Fruit fly (Drosophila melanogaster) whole organism, prepupa: Measurements from ENCODE around the gene Pdxk.

Source experiments
- Blimp-1 ChIP-seq: fragments of 200-800 bp; sonication (Bioruptor generic); optimal IDR thresholded peaks from 3 replicates; lab custom pipeline; 2017; ENCODE audit warnings: missing biosample characterization, missing genetic modification characterization, mild to moderate bottlenecking, moderate library complexity, missing genetic modification reagents
- CG10631 ChIP-seq: fragments of 200-800 bp; sonication (Bioruptor generic); optimal IDR thresholded peaks from 2 replicates; lab custom pipeline; 2016; ENCODE audit warnings: missing biosample characterization, missing genetic modification characterization
- CG10669 ChIP-seq: fragments of 200-800 bp; sonication (Bioruptor generic); optimal IDR thresholded peaks from 3 replicates; lab custom pipeline; 2018; ENCODE audit warnings: missing biosample characterization, mild to moderate bottlenecking, missing genetic modification characterization, moderate library complexity
- CG11762 ChIP-seq: fragments of 200-800 bp; sonication (Bioruptor generic); optimal IDR thresholded peaks from 3 replicates; lab custom pipeline; 2016; ENCODE audit warnings: missing biosample characterization, missing genetic modification characterization; ENCODE audit not compliant: insufficient read depth
- CG11902 ChIP-seq: fragments of 200-800 bp; sonication (Bioruptor generic); optimal IDR thresholded peaks from 3 replicates; lab custom pipeline; 2016; ENCODE audit warnings: missing biosample characterization, missing genetic modification characterization
- CG1621 ChIP-seq: fragments of 200-800 bp; sonication (Bioruptor generic); optimal IDR thresholded peaks from 3 replicates; lab custom pipeline; 2018; ENCODE audit warnings: missing biosample characterization, mild to moderate bottlenecking, missing genetic modification characterization
- CG31627 ChIP-seq: fragments of 200-800 bp; sonication (Bioruptor generic); optimal IDR thresholded peaks from 3 replicates; lab custom pipeline; 2016; ENCODE audit warnings: missing biosample characterization, missing genetic modification characterization
- CG32006 ChIP-seq: fragments of 200-800 bp; sonication (Bioruptor generic); optimal IDR thresholded peaks from 3 replicates; lab custom pipeline; 2017; ENCODE audit warnings: missing biosample characterization, mild to moderate bottlenecking, missing genetic modification characterization
- CG34406 ChIP-seq: fragments of 200-800 bp; sonication (Bioruptor generic); optimal IDR thresholded peaks from 3 replicates; lab custom pipeline; 2016; ENCODE audit warnings: missing biosample characterization, missing genetic modification characterization
- CG3919 ChIP-seq: fragments of 200-800 bp; sonication (Bioruptor generic); optimal IDR thresholded peaks from 3 replicates; lab custom pipeline; 2016; ENCODE audit warnings: missing biosample characterization, missing genetic modification characterization
- CG4318 ChIP-seq: fragments of 200-800 bp; sonication (Bioruptor generic); optimal IDR thresholded peaks from 3 replicates; lab custom pipeline; 2017; ENCODE audit warnings: missing biosample characterization, mild to moderate bottlenecking, missing genetic modification characterization
- CG6163 ChIP-seq: fragments of 200-800 bp; sonication (Bioruptor generic); IDR thresholded peaks from 3 replicates; pipeline ENCODE4 v1.3.6; 2022; ENCODE audit warnings: missing biosample characterization, missing genetic modification characterization
- CG6276 ChIP-seq: fragments of 200-800 bp; sonication (Bioruptor generic); optimal IDR thresholded peaks from 2 replicates; lab custom pipeline; 2017; ENCODE audit warnings: missing biosample characterization, mild to moderate bottlenecking, missing genetic modification characterization
- CG6792 ChIP-seq: fragments of 200-800 bp; sonication (Bioruptor generic); optimal IDR thresholded peaks from 3 replicates; lab custom pipeline; 2016; ENCODE audit warnings: missing biosample characterization, missing genetic modification characterization
- CG6808 ChIP-seq: fragments of 200-800 bp; sonication (Bioruptor generic); optimal IDR thresholded peaks from 3 replicates; lab custom pipeline; 2017; ENCODE audit warnings: missing biosample characterization, missing genetic modification characterization, mild to moderate bottlenecking, moderate library complexity, missing genetic modification reagents
- CG6854 ChIP-seq: fragments of 200-800 bp; sonication (Bioruptor generic); optimal IDR thresholded peaks from 2 replicates; lab custom pipeline; 2017; ENCODE audit warnings: missing biosample characterization, mild to moderate bottlenecking, missing genetic modification characterization
- CG8119 ChIP-seq: fragments of 200-800 bp; sonication (Bioruptor generic); IDR thresholded peaks from 3 replicates; pipeline ENCODE4 v1.3.6; 2022; ENCODE audit warnings: missing biosample characterization, missing genetic modification characterization
- CG8319 ChIP-seq: fragments of 200-800 bp; sonication (Bioruptor generic); optimal IDR thresholded peaks from 3 replicates; lab custom pipeline; 2016; ENCODE audit warnings: missing biosample characterization, missing genetic modification characterization
- CG8632 ChIP-seq: fragments of 200-800 bp; sonication (Bioruptor generic); optimal IDR thresholded peaks from 3 replicates; lab custom pipeline; 2016; ENCODE audit warnings: missing biosample characterization, missing genetic modification characterization
- CG9139 ChIP-seq: fragments of 200-800 bp; sonication (Bioruptor generic); optimal IDR thresholded peaks from 3 replicates; lab custom pipeline; 2017; ENCODE audit warnings: missing biosample characterization, mild to moderate bottlenecking, missing genetic modification characterization
- Eip75B ChIP-seq: fragments of 200-800 bp; sonication (Bioruptor generic); optimal IDR thresholded peaks from 3 replicates; lab custom pipeline; 2016; ENCODE audit warnings: missing biosample characterization, missing genetic modification characterization
- Eip78C ChIP-seq: fragments of 200-800 bp; sonication (Bioruptor generic); peaks from one replicate; lab custom pipeline; 2016; ENCODE audit warnings: missing biosample characterization, missing genetic modification characterization
- Eip93F ChIP-seq: fragments of 200-800 bp; sonication (Bioruptor generic); optimal IDR thresholded peaks from 2 replicates; lab custom pipeline; 2016; ENCODE audit warnings: missing biosample characterization, mild to moderate bottlenecking, missing genetic modification characterization
- Ets21C ChIP-seq: fragments of 200-800 bp; sonication (Bioruptor generic); optimal IDR thresholded peaks from 3 replicates; lab custom pipeline; 2016; ENCODE audit warnings: missing biosample characterization, missing genetic modification characterization
- Ets96B ChIP-seq: fragments of 200-800 bp; optimal IDR thresholded peaks from 2 replicates; lab custom pipeline; 2019; ENCODE audit warnings: missing biosample characterization, mild to moderate bottlenecking, missing genetic modification characterization, moderate library complexity
- Hr39 ChIP-seq: fragments of 200-800 bp; sonication (Bioruptor generic); optimal IDR thresholded peaks from 2 replicates; lab custom pipeline; 2016; ENCODE audit warnings: missing biosample characterization, missing genetic modification characterization
- Lpt ChIP-seq: fragments of 200-800 bp; sonication (Bioruptor generic); optimal IDR thresholded peaks from 3 replicates; lab custom pipeline; 2016; ENCODE audit warnings: missing biosample characterization, missing genetic modification characterization
- OdsH ChIP-seq: fragments of 200-800 bp; sonication (Bioruptor generic); optimal IDR thresholded peaks from 3 replicates; lab custom pipeline; 2016; ENCODE audit warnings: missing biosample characterization, missing genetic modification characterization
- Smox ChIP-seq: fragments of 200-800 bp; sonication (Bioruptor generic); optimal IDR thresholded peaks from 3 replicates; lab custom pipeline; 2016; ENCODE audit warnings: missing biosample characterization, missing genetic modification characterization
- Sox102F ChIP-seq: fragments of 200-800 bp; sonication (Bioruptor generic); optimal IDR thresholded peaks from 2 replicates; lab custom pipeline; 2016; ENCODE audit warnings: missing biosample characterization, mild to moderate bottlenecking, missing genetic modification characterization
- Sox14 ChIP-seq: fragments of 200-800 bp; sonication (Bioruptor generic); optimal IDR thresholded peaks from 3 replicates; lab custom pipeline; 2016; ENCODE audit warnings: missing biosample characterization, missing genetic modification characterization
- Sox15 ChIP-seq: fragments of 200-800 bp; sonication (Bioruptor generic); optimal IDR thresholded peaks from 3 replicates; lab custom pipeline; 2016; ENCODE audit warnings: missing biosample characterization, missing genetic modification characterization
- achi ChIP-seq: fragments of 200-800 bp; sonication (Bioruptor generic); optimal IDR thresholded peaks from 3 replicates; lab custom pipeline; 2016; ENCODE audit warnings: missing biosample characterization, missing genetic modification characterization
- cyc ChIP-seq: fragments of 200-800 bp; sonication (Bioruptor generic); optimal IDR thresholded peaks from 3 replicates; lab custom pipeline; 2016; ENCODE audit warnings: missing biosample characterization, missing genetic modification characterization
- dsx ChIP-seq: fragments of 200-800 bp; optimal IDR thresholded peaks from 3 replicates; lab custom pipeline; 2019; ENCODE audit warnings: missing biosample characterization, mild to moderate bottlenecking, missing genetic modification characterization, moderate library complexity; ENCODE audit not compliant: poor library complexity, severe bottlenecking
- eg ChIP-seq: fragments of 200-800 bp; sonication (Bioruptor generic); IDR thresholded peaks from 3 replicates; pipeline ENCODE4 v1.3.6; 2022; ENCODE audit warnings: missing biosample characterization, missing genetic modification characterization
- esn ChIP-seq: fragments of 200-800 bp; sonication (Bioruptor generic); optimal IDR thresholded peaks from 2 replicates; lab custom pipeline; 2016; ENCODE audit warnings: missing biosample characterization, mild to moderate bottlenecking, missing genetic modification characterization, moderate library complexity
- fd85E ChIP-seq: fragments of 200-800 bp; sonication (Bioruptor generic); optimal IDR thresholded peaks from 3 replicates; lab custom pipeline; 2016; ENCODE audit warnings: missing biosample characterization, missing genetic modification characterization
- fkh ChIP-seq: fragments of 200-800 bp; sonication (Bioruptor generic); optimal IDR thresholded peaks from 3 replicates; lab custom pipeline; 2017; ENCODE audit warnings: missing biosample characterization, mild to moderate bottlenecking, missing genetic modification characterization, moderate library complexity
- net ChIP-seq: fragments of 200-800 bp; sonication (Bioruptor generic); optimal IDR thresholded peaks from 3 replicates; lab custom pipeline; 2016; ENCODE audit warnings: missing biosample characterization, missing genetic modification characterization
- pdm3 ChIP-seq: fragments of 200-800 bp; sonication (Bioruptor generic); optimal IDR thresholded peaks from 3 replicates; lab custom pipeline; 2016; ENCODE audit warnings: missing biosample characterization, missing genetic modification characterization
- ss ChIP-seq, 2 experiments: fragments of 200-800 bp; sonication (Bioruptor generic); optimal IDR thresholded peaks; 2 replicates in 1 of 2; 3 replicates in 1 of 2; lab custom pipeline; 2017 to 2018; ENCODE audit warnings: mild to moderate bottlenecking in 2 of 2, missing biosample characterization in 2 of 2, missing genetic modification characterization in 2 of 2, moderate library complexity in 1 of 2
- svp ChIP-seq: fragments of 200-800 bp; sonication (Bioruptor generic); peaks from one replicate; lab custom pipeline; 2016; ENCODE audit warnings: missing biosample characterization, missing genetic modification characterization
- topi ChIP-seq: fragments of 200-800 bp; sonication (Bioruptor generic); optimal IDR thresholded peaks from 3 replicates; lab custom pipeline; 2016; ENCODE audit warnings: missing biosample characterization, missing genetic modification characterization
- vri ChIP-seq: fragments of 200-800 bp; sonication (Bioruptor generic); optimal IDR thresholded peaks from 3 replicates; lab custom pipeline; 2016; ENCODE audit warnings: missing biosample characterization, mild to moderate bottlenecking, missing genetic modification characterization

Pdxk gene

DNA sequence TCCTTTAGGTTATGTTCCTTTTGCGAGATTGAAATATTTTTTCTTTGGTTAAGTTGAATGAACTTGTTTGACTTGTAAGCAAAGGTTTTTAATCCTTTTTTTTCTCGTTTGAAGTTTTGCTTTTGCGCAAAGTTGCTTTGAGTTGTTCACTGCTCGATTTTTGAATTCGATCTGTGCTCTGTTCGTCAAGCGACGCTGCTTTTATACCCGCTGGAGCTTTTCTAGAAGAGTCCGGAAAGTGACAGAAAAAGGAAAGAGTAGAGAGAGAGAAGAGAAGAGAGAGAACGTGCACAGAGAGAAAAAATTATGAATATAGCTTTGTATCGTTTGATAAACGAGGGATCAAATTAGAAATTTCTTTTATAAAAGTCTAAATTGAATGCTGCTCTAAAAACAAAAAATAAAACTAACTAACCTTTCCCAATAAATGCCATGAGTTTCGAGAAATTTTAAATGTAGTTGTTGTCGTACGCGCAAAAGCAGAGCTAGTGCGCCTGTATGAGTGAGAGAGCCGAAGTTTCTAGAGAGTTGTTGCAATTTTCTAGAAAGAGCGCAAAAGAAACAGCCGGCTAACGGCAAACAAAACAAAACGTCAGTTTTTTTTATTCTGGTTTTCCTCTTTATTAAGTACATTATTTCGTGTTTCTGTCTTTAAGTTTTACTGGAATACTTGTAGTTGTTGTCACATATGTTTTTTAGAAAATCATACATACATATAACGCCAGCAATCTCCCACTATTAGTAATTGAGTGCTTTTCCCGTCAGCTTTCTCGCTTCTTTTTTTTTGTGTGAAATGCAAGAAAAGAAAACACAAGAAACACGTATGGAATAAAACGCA lies 17.3 kb downstream of the Pdxk start, which contains the start of gene Hsp26 (continued):
- TF ChIP-seq Sox102F (GFP tag; lab: Kevin White, UChicago) (peak; percentile 94), cyc (peak; percentile 89), CG6163 (peak; percentile 96), CG6808 (peak; percentile 89), CG3919 (GFP tag; lab: Kevin White, UChicago) (peak; percentile 94), Blimp-1 (GFP tag; lab: Kevin White, UChicago) (peak; percentile 51), CG8632 (GFP tag; lab: Kevin White, UChicago) (peak; percentile 95), CG31627 (GFP tag; lab: Kevin White, UChicago) (peak; percentile 90), dsx (GFP tag; lab: Kevin White, UChicago) (peak; percentile 82), CG11902 (GFP tag; lab: Kevin White, UChicago) (peak; percentile 68), CG34406 (GFP tag; lab: Kevin White, UChicago) (peak; percentile 92), Eip93F (GFP tag; lab: Kevin White, UChicago) (peak; percentile 70), Eip75B (GFP tag; lab: Kevin White, UChicago) (peak; percentile 97), CG1621 (tag; lab: Kevin White, UChicago) (peak; percentile 72), Smox (GFP tag; lab: Kevin White, UChicago) (peak; percentile 94), achi (GFP tag; lab: Kevin White, UChicago) (peak; percentile 93), net (peak; percentile 96), OdsH (GFP tag; lab: Kevin White, UChicago) (peak; percentile 96), CG11762 (GFP tag; lab: Kevin White, UChicago) (peak; percentile 83), topi (GFP tag; lab: Kevin White, UChicago) (peak; percentile 94), Sox14 (GFP tag; lab: Kevin White, UChicago) (peak; percentile 95), Sox15 (GFP tag; lab: Kevin White, UChicago) (peak; percentile 79), esn (GFP tag; lab: Kevin White, UChicago) (peak; percentile 97), Ets96B (peak; percentile 91), CG6276 (peak; percentile 83), CG9139 (GFP tag; lab: Kevin White, UChicago) (peak; percentile 57), Hr39 (GFP tag; lab: Kevin White, UChicago) (peak; percentile 89), CG10631 (peak; percentile 95), CG8319 (GFP tag; lab: Kevin White, UChicago) (peak; percentile 78), CG6792 (GFP tag; lab: Kevin White, UChicago) (peak; percentile 96), vri (GFP tag; lab: Kevin White, UChicago) (peak; percentile 94), Lpt (peak; percentile 91)

DNA sequence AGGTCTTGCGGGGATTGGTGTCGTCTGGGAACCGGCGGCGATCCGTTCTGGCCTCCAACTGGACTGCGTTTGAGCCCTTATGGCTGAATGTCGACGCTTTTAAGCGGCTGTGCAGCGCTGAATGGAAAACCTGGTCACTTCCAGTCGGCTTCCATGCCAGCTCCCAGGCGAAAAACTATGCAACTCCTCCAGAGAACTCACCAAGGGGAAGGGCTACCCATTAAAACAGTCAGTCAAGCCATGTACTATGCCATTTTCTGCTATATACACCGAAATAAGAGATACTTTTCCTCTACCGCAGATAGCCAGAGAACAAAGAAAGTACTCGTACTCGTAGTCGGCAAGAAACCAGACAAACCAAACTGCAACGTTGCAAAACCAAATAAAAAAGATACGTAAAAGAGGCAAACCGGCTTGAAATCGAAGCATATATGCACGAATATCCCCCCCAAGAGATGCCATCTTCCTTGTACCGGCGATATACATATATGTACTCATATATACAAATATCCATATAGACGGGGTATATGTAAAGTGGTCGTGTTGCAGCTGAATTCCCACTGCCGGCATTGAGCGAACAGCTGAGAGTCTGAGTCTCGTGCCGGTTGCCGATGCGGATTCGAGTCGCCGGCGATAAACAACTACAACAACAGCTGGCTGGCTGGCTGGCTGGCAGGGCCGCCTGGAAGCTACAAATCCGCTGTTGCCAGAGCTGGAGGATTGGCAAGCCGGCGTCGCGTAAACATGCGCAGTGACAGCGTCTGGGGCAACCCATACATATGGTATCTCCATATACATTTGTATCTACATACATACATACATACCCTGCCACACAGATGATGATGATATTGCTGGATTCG lies 19.6 kb downstream of the Pdxk start, which contains the start of gene Hsp67Ba:
Gene Hsp67Ba, minus strand, starts transcription at position 51 of the 860 bp plus-strand sequence.
- TF ChIP-seq ss (GFP tag; optimal IDR thresholded peaks at IDR 0.05; lab: Kevin White, UChicago) (peak; percentile 5 to 47), Sox14 (GFP tag; lab: Kevin White, UChicago) (peak; percentile 67), eg (GFP tag; lab: Robert Waterston, UW) (0 out of 3 replicates have a peak, but pooled peaks have one; percentile 25), fkh (GFP tag; lab: Kevin White, UChicago) (no peak), CG10669 (GFP tag; lab: Kevin White, UChicago) (no peak), vri (GFP tag; lab: Kevin White, UChicago) (no peak), fd85E (GFP tag; lab: Kevin White, UChicago) (no peak), Ets96B (no peak), esn (GFP tag; lab: Kevin White, UChicago) (no peak), pdm3 (no peak), Blimp-1 (GFP tag; lab: Kevin White, UChicago) (no peak), CG32006 (GFP tag; lab: Kevin White, UChicago) (no peak), CG6276 (no peak), CG6808 (peak; percentile 51), CG8119 (0 out of 3 replicates have a peak, but pooled peaks have one; percentile 18), CG10631 (no peak), CG6854 (GFP tag; lab: Kevin White, UChicago) (peak; percentile 21), Sox102F (GFP tag; lab: Kevin White, UChicago) (no peak), Eip78C (GFP tag; lab: Kevin White, UChicago) (peak; percentile 76), Eip75B (GFP tag; lab: Kevin White, UChicago) (no peak), Ets21C (GFP tag; lab: Kevin White, UChicago) (no peak), CG11762 (GFP tag; lab: Kevin White, UChicago) (no peak), svp (GFP tag; lab: Kevin White, UChicago) (peak; percentile 34), CG1621 (tag; lab: Kevin White, UChicago) (no peak), cyc (no peak), CG4318 (GFP tag; lab: Kevin White, UChicago) (no peak)
